Fruit fly (Drosophila melanogaster): ENCODE measurements around the gene Mco4.

Mco4 gene

DNA sequence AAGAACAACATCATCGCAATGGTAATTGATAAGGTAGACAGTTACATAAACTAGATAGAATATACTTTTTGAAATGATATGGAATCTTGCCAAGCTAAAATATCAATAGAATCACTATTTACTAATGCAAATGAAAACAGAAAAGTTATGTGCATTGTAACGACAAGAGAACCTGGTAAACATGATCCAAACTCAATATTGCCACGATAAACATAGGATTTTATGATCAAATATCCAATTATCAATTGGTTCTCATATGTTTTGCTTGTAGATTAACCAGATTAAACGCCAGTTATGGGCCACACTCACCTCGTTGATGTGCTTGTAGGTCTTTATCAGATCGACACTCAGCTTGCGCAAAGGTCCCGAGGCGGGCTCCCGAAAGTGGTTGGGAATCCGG is 16.4 kb upstream of the Mco4 start:
- TF ChIP-seq pad (GFP tag; optimal IDR thresholded peaks at IDR 0.05), result no peak
- TF ChIP-seq Mnt (GFP tag; optimal IDR thresholded peaks at IDR 0.05), result no peak
- TF ChIP-seq Clk (GFP tag; optimal IDR thresholded peaks at IDR 0.05), result no peak
- no peak for TF ChIP-seq ovo (GFP tag; optimal IDR thresholded peaks at IDR 0.05)
- TF ChIP-seq CG5204 (GFP tag; optimal IDR thresholded peaks at IDR 0.05), result no peak
- no peak for TF ChIP-seq Crg-1 (GFP tag; optimal IDR thresholded peaks at IDR 0.05)
- TF ChIP-seq CG33017 (tag; optimal IDR thresholded peaks at IDR 0.05), result no peak
- TF ChIP-seq tj (GFP tag; optimal IDR thresholded peaks at IDR 0.05), result no peak
- TF ChIP-seq bab1 (GFP tag; optimal IDR thresholded peaks at IDR 0.05), result no peak
- TF ChIP-seq Hr96 (GFP tag; optimal IDR thresholded peaks at IDR 0.05), result no peak
- no peak for TF ChIP-seq cic (GFP tag; optimal IDR thresholded peaks at IDR 0.05)
- no peak for TF ChIP-seq CG7101 (tag; optimal IDR thresholded peaks at IDR 0.05)
- no peak for TF ChIP-seq toe (GFP tag; optimal IDR thresholded peaks at IDR 0.05)
- no peak for TF ChIP-seq CG1620 (GFP tag; optimal IDR thresholded peaks at IDR 0.05)
- TF ChIP-seq CG7045 (GFP tag; optimal IDR thresholded peaks at IDR 0.05), result no peak
- TF ChIP-seq CG12768 (GFP tag; optimal IDR thresholded peaks at IDR 0.05), result no peak

DNA sequence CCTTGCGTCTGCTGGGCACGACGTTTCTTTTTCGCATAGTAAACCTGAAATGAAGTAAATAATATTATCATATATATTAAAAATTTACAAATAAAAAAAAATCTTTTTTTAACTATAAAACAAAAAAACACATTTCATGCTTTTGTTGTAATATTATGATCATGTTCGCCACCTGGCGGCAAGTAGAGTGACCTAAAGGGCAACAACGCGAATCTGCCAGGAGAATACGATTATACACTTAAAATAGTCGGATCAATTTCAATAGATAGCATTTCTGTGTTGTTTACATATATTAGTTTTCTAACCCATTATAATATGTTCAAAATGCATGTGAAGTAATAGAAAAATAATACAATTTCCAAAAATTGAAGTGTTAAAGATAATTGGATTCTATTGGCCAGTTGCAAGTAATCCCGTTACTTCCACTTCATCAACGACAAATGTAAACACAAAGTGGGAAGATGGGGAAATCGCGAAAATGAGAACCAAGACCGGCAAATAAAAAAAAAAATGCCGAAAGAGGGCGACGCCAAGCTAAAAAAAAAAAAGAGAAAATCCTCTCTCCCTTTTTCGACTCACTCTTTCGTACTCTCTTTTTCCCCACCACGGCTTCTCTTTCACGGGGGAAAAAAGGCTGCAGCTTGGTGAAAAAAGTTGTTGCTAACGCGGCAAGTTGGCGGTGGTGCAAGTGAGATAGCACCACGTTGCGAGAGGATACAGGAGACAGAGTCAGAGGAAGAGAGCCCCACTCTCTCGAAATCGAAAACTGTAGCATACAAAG is 14.9 kb upstream of the Mco4 start:
- no peak for TF ChIP-seq CG14711 (tag; optimal IDR thresholded peaks at IDR 0.05)
- TF ChIP-seq Clk (GFP tag; optimal IDR thresholded peaks at IDR 0.05), result no peak
- TF ChIP-seq CG11617 (GFP tag; optimal IDR thresholded peaks at IDR 0.05), result no peak
- TF ChIP-seq kay (GFP tag; ENCODE audit: borderline replicate concordance), result no peak
- no peak for TF ChIP-seq tj (GFP tag; optimal IDR thresholded peaks at IDR 0.05)
- no peak for TF ChIP-seq CG7101 (tag; optimal IDR thresholded peaks at IDR 0.05)
- TF ChIP-seq CG33017 (tag; optimal IDR thresholded peaks at IDR 0.05), result no peak
- no peak for TF ChIP-seq ovo (GFP tag; optimal IDR thresholded peaks at IDR 0.05)
- TF ChIP-seq Crg-1 (GFP tag; optimal IDR thresholded peaks at IDR 0.05), result no peak
- no peak for TF ChIP-seq cic (GFP tag; optimal IDR thresholded peaks at IDR 0.05)
- TF ChIP-seq Mnt (GFP tag; optimal IDR thresholded peaks at IDR 0.05), result no peak
- TF ChIP-seq Hr96 (GFP tag; optimal IDR thresholded peaks at IDR 0.05), result no peak
- no peak for TF ChIP-seq CG5204 (GFP tag; optimal IDR thresholded peaks at IDR 0.05)

DNA sequence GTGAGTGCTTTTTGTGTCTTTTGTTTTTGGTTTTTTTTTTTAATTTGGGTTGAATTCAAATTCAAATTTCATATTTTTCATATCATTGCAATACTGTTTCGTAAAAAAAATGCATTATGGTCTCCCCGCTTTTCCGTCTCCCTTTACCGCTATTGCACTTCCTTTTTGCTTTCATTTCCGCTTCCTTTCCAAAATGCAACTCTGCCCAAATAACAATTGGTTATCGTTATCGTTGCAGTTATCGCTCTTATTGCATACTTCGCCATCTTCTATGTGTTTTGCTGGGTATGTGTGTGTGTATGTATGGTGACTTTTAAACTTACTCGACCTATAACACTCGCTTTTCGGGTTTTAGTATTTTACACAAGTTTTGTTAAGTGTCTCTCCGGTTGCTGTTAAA is 9.2 kb upstream of the Mco4 start:
- no peak for TF ChIP-seq CG7045 (GFP tag; optimal IDR thresholded peaks at IDR 0.05)
- no peak for TF ChIP-seq tj (GFP tag; optimal IDR thresholded peaks at IDR 0.05)
- no peak for TF ChIP-seq Crg-1 (GFP tag; optimal IDR thresholded peaks at IDR 0.05)
- TF ChIP-seq pad (GFP tag; optimal IDR thresholded peaks at IDR 0.05), result no peak
- no peak for TF ChIP-seq CG12768 (GFP tag; optimal IDR thresholded peaks at IDR 0.05)
- TF ChIP-seq CG33017 (tag; optimal IDR thresholded peaks at IDR 0.05), result no peak
- TF ChIP-seq cnc (optimal IDR thresholded peaks at IDR 0.05), result no peak
- TF ChIP-seq CG11617 (GFP tag; optimal IDR thresholded peaks at IDR 0.05), result no peak
- no peak for TF ChIP-seq CG14711 (tag; optimal IDR thresholded peaks at IDR 0.05)
- no peak for TF ChIP-seq cic (GFP tag; optimal IDR thresholded peaks at IDR 0.05)
- no peak for TF ChIP-seq Hr96 (GFP tag; optimal IDR thresholded peaks at IDR 0.05)
- no peak for TF ChIP-seq Mnt (GFP tag; optimal IDR thresholded peaks at IDR 0.05)
- no peak for TF ChIP-seq Clk (GFP tag; optimal IDR thresholded peaks at IDR 0.05)
- no peak for TF ChIP-seq toe (GFP tag; optimal IDR thresholded peaks at IDR 0.05)
- TF ChIP-seq CG5204 (GFP tag; optimal IDR thresholded peaks at IDR 0.05), result no peak
- no peak for TF ChIP-seq kay (GFP tag; ENCODE audit: borderline replicate concordance)
- no peak for TF ChIP-seq ovo (GFP tag; optimal IDR thresholded peaks at IDR 0.05)

DNA sequence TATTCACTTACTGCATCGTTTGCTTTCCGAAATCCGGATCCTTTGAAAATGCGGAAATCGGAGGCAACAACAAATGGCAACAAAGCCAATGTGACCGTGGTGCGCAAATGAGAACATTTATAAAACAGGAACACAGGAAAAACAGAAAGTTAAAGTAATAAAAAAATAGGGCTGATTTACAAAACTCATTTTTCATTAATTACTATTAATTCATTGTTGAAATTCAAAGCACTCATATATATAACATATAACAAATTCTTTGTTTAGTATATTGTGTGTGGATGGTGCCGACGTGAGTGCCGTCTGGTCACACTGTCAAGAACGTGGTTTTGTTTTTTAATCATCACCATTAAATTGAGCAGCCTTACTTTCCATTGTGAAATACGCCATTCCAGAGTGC is 4.8 kb upstream of the Mco4 start, which contains the start of the genes Arp8 and CG6769:
Gene Arp8 (minus strand): TSS at position 90 of the 400 bp plus-strand sequence.
Gene CG6769 (plus strand): TSS at position 292 of the 400 bp plus-strand sequence.
- TF ChIP-seq CG14711 (tag; optimal IDR thresholded peaks at IDR 0.05) (peak; percentile 54), bab1 (GFP tag; optimal IDR thresholded peaks at IDR 0.05) (peak; percentile 10), CG7045 (GFP tag; optimal IDR thresholded peaks at IDR 0.05) (no peak), Mnt (GFP tag; optimal IDR thresholded peaks at IDR 0.05) (peak; percentile 89), CG33017 (tag; optimal IDR thresholded peaks at IDR 0.05) (no peak), tj (GFP tag; optimal IDR thresholded peaks at IDR 0.05) (peak; percentile 6), CG1620 (GFP tag; optimal IDR thresholded peaks at IDR 0.05) (peak; percentile 29), Hr96 (GFP tag; optimal IDR thresholded peaks at IDR 0.05) (no peak), toe (GFP tag; optimal IDR thresholded peaks at IDR 0.05) (peak; percentile 22), Crg-1 (GFP tag; optimal IDR thresholded peaks at IDR 0.05) (peak; percentile 7), ovo (GFP tag; optimal IDR thresholded peaks at IDR 0.05) (no peak), cic (GFP tag; optimal IDR thresholded peaks at IDR 0.05) (no peak), pad (GFP tag; optimal IDR thresholded peaks at IDR 0.05) (no peak), cnc (optimal IDR thresholded peaks at IDR 0.05) (no peak), Clk (GFP tag; optimal IDR thresholded peaks at IDR 0.05) (no peak), CG7101 (tag; optimal IDR thresholded peaks at IDR 0.05) (peak; percentile 48), kay (GFP tag; ENCODE audit: borderline replicate concordance) (no peak), CG11617 (GFP tag; optimal IDR thresholded peaks at IDR 0.05) (peak; percentile 54), CG12768 (GFP tag; optimal IDR thresholded peaks at IDR 0.05) (no peak), CG5204 (GFP tag; optimal IDR thresholded peaks at IDR 0.05) (no peak)

DNA sequence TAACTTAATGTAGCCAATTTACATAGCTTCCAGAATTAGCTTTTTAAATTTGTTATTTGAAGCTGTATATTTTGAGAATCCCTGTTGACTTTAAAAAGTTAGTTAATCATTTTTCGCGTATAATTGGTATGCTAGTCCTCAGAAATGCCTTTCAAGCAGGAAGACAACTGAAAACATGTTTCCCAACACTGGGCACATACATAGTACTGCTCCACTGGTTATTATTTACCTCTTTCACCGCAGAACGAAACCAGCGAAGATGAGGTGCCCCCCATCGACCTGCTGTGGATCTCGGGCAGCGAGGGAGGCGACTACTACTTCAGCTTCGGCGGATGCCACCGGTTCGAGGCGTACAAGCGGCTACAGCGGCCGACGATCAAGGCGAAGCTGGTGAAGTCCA is 1.9 kb upstream of the Mco4 start:
- no peak for TF ChIP-seq cnc (optimal IDR thresholded peaks at IDR 0.05)
- no peak for TF ChIP-seq Mnt (GFP tag; optimal IDR thresholded peaks at IDR 0.05)
- no peak for TF ChIP-seq cic (GFP tag; optimal IDR thresholded peaks at IDR 0.05)
- TF ChIP-seq CG7045 (GFP tag; optimal IDR thresholded peaks at IDR 0.05), result no peak
- no peak for TF ChIP-seq bab1 (GFP tag; optimal IDR thresholded peaks at IDR 0.05)
- no peak for TF ChIP-seq ovo (GFP tag; optimal IDR thresholded peaks at IDR 0.05)
- TF ChIP-seq CG14711 (tag; optimal IDR thresholded peaks at IDR 0.05), result no peak

Data from whole organism, adult.